Worm (Caenorhabditis elegans) whole organism, L4 larva: ENCODE data around the gene ttr-47.

Experiments used
- F37D6.2 ChIP-seq: sonication (generic microtip); optimal IDR thresholded peaks from 2 replicates; lab custom pipeline; 2016; ENCODE audit warnings: mild to moderate bottlenecking, missing genetic modification characterization, missing compliant biosample characterization
- F49E8.2 ChIP-seq: sonication (generic microtip); optimal IDR thresholded peaks from 2 replicates; lab custom pipeline; 2016; ENCODE audit warnings: missing compliant biosample characterization, mild to moderate bottlenecking, missing genetic modification characterization, borderline replicate concordance
- T26A8.4 ChIP-seq: fragments of 200-800 bp; sonication (Bioruptor generic); IDR thresholded peaks from 2 replicates; pipeline ENCODE4 v1.3.6; 2022; ENCODE audit warnings: missing genetic modification characterization, missing compliant biosample characterization
- Y5F2A.4 ChIP-seq: fragments of 200-800 bp; sonication (Bioruptor generic); optimal IDR thresholded peaks from 2 replicates; lab custom pipeline; 2018; ENCODE audit warnings: mild to moderate bottlenecking, missing genetic modification characterization, missing compliant biosample characterization
- Y75B8A.6 ChIP-seq: fragments of 200-800 bp; sonication (Bioruptor generic); IDR thresholded peaks from 2 replicates; pipeline ENCODE4 v1.3.6; 2022; ENCODE audit warnings: missing genetic modification reagents, missing genetic modification characterization, missing compliant biosample characterization
- aha-1 ChIP-seq: fragments of 150-350 bp; peaks from one replicate; lab custom pipeline; 2014; ENCODE audit warnings: missing biosample characterization, missing genetic modification characterization
- arid-1 ChIP-seq: fragments of 200-800 bp; sonication (Bioruptor generic); conservative IDR thresholded peaks from 2 replicates; pipeline ENCODE4 v1.3.6; 2022; ENCODE audit warnings: missing genetic modification reagents, missing genetic modification characterization, missing compliant biosample characterization
- ceh-82 ChIP-seq: sonication (generic microtip); optimal IDR thresholded peaks from 2 replicates; lab custom pipeline; 2017; ENCODE audit warnings: missing biosample characterization, missing genetic modification characterization
- cey-2 ChIP-seq: sonication (generic microtip); optimal IDR thresholded peaks from 3 replicates; lab custom pipeline; 2017; ENCODE audit warnings: missing genetic modification characterization, mild to moderate bottlenecking, missing compliant biosample characterization, antibody characterized with exemption, borderline replicate concordance; ENCODE audit not compliant: insufficient read depth
- ctbp-1 ChIP-seq: fragments of 200-800 bp; sonication (Bioruptor generic); IDR thresholded peaks from 2 replicates; pipeline ENCODE4 v1.3.6; 2022; ENCODE audit warnings: missing genetic modification reagents, missing genetic modification characterization, missing compliant biosample characterization
- daf-19 ChIP-seq: fragments of 200-800 bp; sonication (Bioruptor generic); conservative IDR thresholded peaks from 2 replicates; pipeline ENCODE4 v1.3.6; 2022; ENCODE audit warnings: missing genetic modification characterization, missing compliant biosample characterization
- daf-8 ChIP-seq: fragments of 200-800 bp; sonication (Bioruptor generic); IDR thresholded peaks from 2 replicates; pipeline ENCODE4 v1.3.6; 2022; ENCODE audit warnings: missing genetic modification characterization, missing compliant biosample characterization
- dmd-6 ChIP-seq: fragments of 200-800 bp; sonication (Bioruptor generic); IDR thresholded peaks from 2 replicates; pipeline ENCODE4 v1.3.6; 2022; ENCODE audit warnings: missing genetic modification reagents, missing genetic modification characterization, missing compliant biosample characterization
- dmd-8 ChIP-seq: fragments of 200-800 bp; sonication (Bioruptor generic); IDR thresholded peaks from 2 replicates; pipeline ENCODE4 v1.3.6; 2022; ENCODE audit warnings: missing genetic modification characterization, missing compliant biosample characterization
- dmd-9 ChIP-seq: fragments of 200-800 bp; sonication (Bioruptor generic); IDR thresholded peaks from 2 replicates; pipeline ENCODE4 v1.3.6; 2022; ENCODE audit warnings: missing genetic modification reagents, missing genetic modification characterization, missing compliant biosample characterization
- dve-1 ChIP-seq: sonication (generic microtip); optimal IDR thresholded peaks from 2 replicates; lab custom pipeline; 2017; ENCODE audit warnings: antibody characterized with exemption, mild to moderate bottlenecking, missing genetic modification characterization, missing compliant biosample characterization; ENCODE audit not compliant: insufficient read depth
- hlh-30 ChIP-seq: sonication (generic microtip); optimal IDR thresholded peaks from 2 replicates; lab custom pipeline; 2017; ENCODE audit warnings: antibody characterized with exemption, mild to moderate bottlenecking, missing genetic modification characterization, missing compliant biosample characterization; ENCODE audit not compliant: insufficient read depth
- hmg-1.1 ChIP-seq: fragments of 200-800 bp; sonication (Bioruptor generic); IDR thresholded peaks from 2 replicates; pipeline ENCODE4 v1.3.6; 2022; ENCODE audit warnings: missing genetic modification reagents, missing genetic modification characterization, missing compliant biosample characterization
- lim-7 ChIP-seq: fragments of 200-800 bp; sonication (Bioruptor generic); IDR thresholded peaks from 2 replicates; pipeline ENCODE4 v1.3.6; 2022; ENCODE audit warnings: missing genetic modification characterization, missing compliant biosample characterization
- lin-1 ChIP-seq: fragments of 200-800 bp; sonication (Bioruptor generic); IDR thresholded peaks from 2 replicates; pipeline ENCODE4 v1.3.6; 2022; ENCODE audit warnings: missing genetic modification reagents, missing genetic modification characterization, missing compliant biosample characterization
- lin-13 ChIP-seq: fragments of 150-350 bp; optimal IDR thresholded peaks from 2 replicates; lab custom pipeline; 2014; ENCODE audit warnings: missing biosample characterization, missing genetic modification reagents, missing genetic modification characterization
- lin-15B ChIP-seq: fragments of 150-350 bp; sonication (generic microtip); optimal IDR thresholded peaks from 3 replicates; lab custom pipeline; 2014; ENCODE audit warnings: missing biosample characterization, missing genetic modification characterization
- lin-38 ChIP-seq: fragments of 200-800 bp; sonication (Bioruptor generic); IDR thresholded peaks from 2 replicates; pipeline ENCODE4 v1.3.6; 2022; ENCODE audit warnings: missing genetic modification reagents, missing genetic modification characterization, missing compliant biosample characterization
- lin-39 ChIP-seq: fragments of 150-350 bp; optimal IDR thresholded peaks from 2 replicates; lab custom pipeline; 2014; ENCODE audit warnings: missing biosample characterization, missing genetic modification reagents, missing genetic modification characterization
- madf-5 ChIP-seq, 2 experiments: fragments of 200-800 bp; sonication (Bioruptor generic); IDR thresholded peaks; 2 replicates each; pipeline ENCODE4 v1.3.6; 2022; ENCODE audit warnings: missing compliant biosample characterization in 2 of 2, missing genetic modification characterization in 2 of 2
- madf-9 ChIP-seq: fragments of 200-800 bp; sonication (Bioruptor generic); conservative IDR thresholded peaks from 2 replicates; pipeline ENCODE4 v1.3.6; 2022; ENCODE audit warnings: missing genetic modification reagents, missing genetic modification characterization, missing compliant biosample characterization
- mep-1 ChIP-seq: fragments of 150-350 bp; sonication (generic microtip); optimal IDR thresholded peaks from 3 replicates; lab custom pipeline; 2014; ENCODE audit warnings: missing biosample characterization, missing genetic modification characterization
- nhr-10 ChIP-seq: fragments of 150-350 bp; optimal IDR thresholded peaks from 2 replicates; lab custom pipeline; 2014; ENCODE audit warnings: missing biosample characterization, missing genetic modification characterization
- nhr-11 ChIP-seq: fragments of 150-350 bp; optimal IDR thresholded peaks from 2 replicates; lab custom pipeline; 2014; ENCODE audit warnings: missing biosample characterization, missing genetic modification characterization
- nhr-111 ChIP-seq: fragments of 200-800 bp; sonication (Bioruptor generic); optimal IDR thresholded peaks from 2 replicates; lab custom pipeline; 2018; ENCODE audit warnings: mild to moderate bottlenecking, missing genetic modification characterization, missing compliant biosample characterization
- nhr-25 ChIP-seq: sonication (generic microtip); optimal IDR thresholded peaks from 2 replicates; lab custom pipeline; 2017; ENCODE audit warnings: missing genetic modification characterization, mild to moderate bottlenecking, missing compliant biosample characterization, antibody characterized with exemption, moderate library complexity, borderline replicate concordance; ENCODE audit not compliant: insufficient read depth
- nhr-28 ChIP-seq: fragments of 150-350 bp; optimal IDR thresholded peaks from 2 replicates; lab custom pipeline; 2014; ENCODE audit warnings: missing biosample characterization, missing genetic modification characterization
- nhr-42 ChIP-seq: fragments of 200-800 bp; sonication (Bioruptor generic); IDR thresholded peaks from 2 replicates; pipeline ENCODE4 v1.3.6; 2022; ENCODE audit warnings: missing genetic modification characterization, missing compliant biosample characterization
- nhr-76 ChIP-seq: fragments of 150-350 bp; optimal IDR thresholded peaks from 2 replicates; lab custom pipeline; 2014; ENCODE audit warnings: missing biosample characterization, missing genetic modification characterization
- pha-4 ChIP-seq, 2 experiments: fragments of 150-350 bp in 1 of 2; fragments of 200-800 bp in 1 of 2; sonication (Bioruptor generic) in 1 of 2; IDR thresholded peaks in 1 of 2; optimal IDR thresholded peaks in 1 of 2; 2 replicates each; pipeline versions ENCODE4 v1.3.6 to Lab custom; 2014 to 2022; ENCODE audit warnings: missing genetic modification characterization in 2 of 2, missing genetic modification reagents in 2 of 2, missing biosample characterization in 1 of 2, missing compliant biosample characterization in 1 of 2
- saeg-2 ChIP-seq: fragments of 200-800 bp; sonication (Bioruptor generic); IDR thresholded peaks from 2 replicates; pipeline ENCODE4 v1.3.6; 2022; ENCODE audit warnings: missing genetic modification reagents, missing genetic modification characterization, missing compliant biosample characterization
- sdz-12 ChIP-seq: fragments of 200-800 bp; sonication (Bioruptor generic); optimal IDR thresholded peaks from 2 replicates; lab custom pipeline; 2018; ENCODE audit warnings: mild to moderate bottlenecking, missing genetic modification characterization, missing compliant biosample characterization
- snpc-1.2 ChIP-seq: fragments of 200-800 bp; sonication (Bioruptor generic); IDR thresholded peaks from 2 replicates; pipeline ENCODE4 v1.3.6; 2022; ENCODE audit warnings: missing genetic modification reagents, missing genetic modification characterization, missing compliant biosample characterization
- tra-1 ChIP-seq: fragments of 200-800 bp; sonication (Bioruptor generic); IDR thresholded peaks from 2 replicates; pipeline ENCODE4 v1.3.6; 2022; ENCODE audit warnings: missing genetic modification reagents, missing genetic modification characterization, missing compliant biosample characterization
- unc-62 ChIP-seq, 3 experiments: fragments of 150-350 bp in 1 of 3; sonication (generic microtip); optimal IDR thresholded peaks in 2 of 3; peaks in 1 of 3; 1 replicate in 1 of 3; 2 replicates in 2 of 3; lab custom pipeline; 2014 to 2017; ENCODE audit warnings: missing biosample characterization in 3 of 3, missing genetic modification characterization in 3 of 3, missing genetic modification reagents in 3 of 3, missing genotype in 1 of 3
- vab-7 ChIP-seq: fragments of 200-800 bp; sonication (Bioruptor generic); IDR thresholded peaks from 2 replicates; pipeline ENCODE4 v1.3.6; 2022; ENCODE audit warnings: missing genetic modification reagents, missing genetic modification characterization, missing compliant biosample characterization
- zfp-3 ChIP-seq: fragments of 200-800 bp; sonication (Bioruptor generic); conservative IDR thresholded peaks from 2 replicates; pipeline ENCODE4 v1.3.6; 2022; ENCODE audit warnings: missing genetic modification reagents, missing genetic modification characterization, missing compliant biosample characterization

ttr-47 gene

ce11 chrV:8938445-8938844 is 15.6 kb downstream of the ttr-47 start:
- TF ChIP-seq madf-9 (0 out of 2 replicates have a peak, but pooled peaks have one; percentile 5), aha-1 (tag; lab: Kevin White, UChicago) (peak; percentile 56), hmg-1.1 (GFP tag; lab: Robert Waterston, UW) (no peak), hlh-30 (tag; lab: Kevin White, UChicago) (no peak), Y75B8A.6 (GFP tag; lab: Robert Waterston, UW) (no peak)

ce11 chrV:8938943-8939342 is 16.1 kb downstream of the ttr-47 start:
- 0 out of 2 replicates have a peak, but pooled peaks have one; percentile 57 for TF ChIP-seq dmd-8 (GFP tag; lab: Robert Waterston, UW)
- TF ChIP-seq madf-5 (GFP tag; IDR thresholded peaks at IDR 0.05; lab: Robert Waterston, UW), result 0 out of 4 replicates have a peak, but pooled peaks of 1 of the 2 experiments have one; percentile 37
- no peak for TF ChIP-seq F37D6.2 (tag; lab: Kevin White, UChicago)
- TF ChIP-seq nhr-76 (tag; lab: Kevin White, UChicago), result no peak
- no peak for TF ChIP-seq daf-19 (GFP tag; lab: Robert Waterston, UW)
- TF ChIP-seq unc-62 (GFP tag; optimal IDR thresholded peaks at IDR 0.05 in 1 of 2; lab: Kevin White, UChicago), result peak in 1 of 2 experiments; percentile 12
- TF ChIP-seq unc-62 (tag; optimal IDR thresholded peaks at IDR 0.05; lab: Kevin White, UChicago), result no peak
- TF ChIP-seq dve-1 (tag; lab: Kevin White, UChicago), result no peak
- TF ChIP-seq mep-1, result no peak
- TF ChIP-seq nhr-10 (tag; lab: Kevin White, UChicago), result no peak
- peak; percentile 35; the same call in 1 of the 2 replicates for TF ChIP-seq lim-7 (GFP tag; lab: Robert Waterston, UW)
- no peak for TF ChIP-seq nhr-28 (tag; lab: Kevin White, UChicago)
- TF ChIP-seq zfp-3, result no peak
- TF ChIP-seq lin-15B (tag; lab: Kevin White, UChicago), result no peak
- TF ChIP-seq Y5F2A.4 (GFP tag; lab: Kevin White, UChicago), result no peak
- TF ChIP-seq tra-1 (GFP tag; lab: Robert Waterston, UW), result no peak
- TF ChIP-seq lin-39 (tag; lab: Kevin White, UChicago), result no peak
- TF ChIP-seq F49E8.2, result no peak
- no peak for TF ChIP-seq nhr-111 (GFP tag; lab: Kevin White, UChicago)
- peak; percentile 18; the same call in 1 of the 2 replicates for TF ChIP-seq vab-7
- TF ChIP-seq hmg-1.1 (GFP tag; lab: Robert Waterston, UW), result no peak

- TF ChIP-seq dmd-8 (GFP tag; lab: Robert Waterston, UW) (no peak), hmg-1.1 (GFP tag; lab: Robert Waterston, UW) (0 out of 2 replicates have a peak, but pooled peaks have one; percentile 13), nhr-11 (tag; lab: Kevin White, UChicago) (no peak), ctbp-1 (GFP tag; lab: Robert Waterston, UW) (peak; percentile 43; the same call in 1 of the 2 replicates), ceh-82 (tag; lab: Kevin White, UChicago) (no peak), pha-4 (GFP tag; IDR thresholded peaks at IDR 0.05; lab: Robert Waterston, UW) (peak; percentile 54), pha-4 (tag; optimal IDR thresholded peaks at IDR 0.05; lab: Kevin White, UChicago) (no peak), snpc-1.2 (GFP tag; lab: Robert Waterston, UW) (no peak), Y5F2A.4 (GFP tag; lab: Kevin White, UChicago) (peak; percentile 55), dmd-9 (GFP tag; lab: Robert Waterston, UW) (no peak), lin-1 (GFP tag; lab: Robert Waterston, UW) (peak; percentile 87), saeg-2 (GFP tag; lab: Robert Waterston, UW) (no peak), sdz-12 (GFP tag; lab: Kevin White, UChicago) (peak; percentile 54), arid-1 (GFP tag; lab: Robert Waterston, UW) (peak; percentile 53; the same call in 1 of the 2 replicates), mep-1 (peak; percentile 44), vab-7 (0 out of 2 replicates have a peak, but pooled peaks have one; percentile 13), nhr-25 (tag; lab: Kevin White, UChicago) (peak; percentile 12), daf-19 (GFP tag; lab: Robert Waterston, UW) (0 out of 2 replicates have a peak, but pooled peaks have one; percentile 29), T26A8.4 (GFP tag; lab: Robert Waterston, UW) (peak; percentile 77), daf-8 (no peak), nhr-42 (GFP tag; lab: Robert Waterston, UW) (0 out of 2 replicates have a peak, but pooled peaks have one; percentile 41), lin-13 (GFP tag; lab: Kevin White, UChicago) (no peak), cey-2 (no peak), lin-38 (peak; percentile 29; the same call in 1 of the 2 replicates), dmd-6 (0 out of 2 replicates have a peak, but pooled peaks have one; percentile 14)
These were observed 16.7 kb downstream of the ttr-47 start for ce11 chrV:8939424-8940065.
